Worm (Caenorhabditis elegans) whole organism, L3 larva: Measurements from ENCODE around the gene ZK177.12.

Experiments
- ZK546.5 ChIP-seq: sonication (generic microtip); optimal IDR thresholded peaks from 2 replicates; lab custom pipeline; 2017; ENCODE audit warnings: missing biosample characterization, missing genetic modification characterization
- ama-1 ChIP-seq: fragments of 150-350 bp; optimal IDR thresholded peaks from 2 replicates; lab custom pipeline; 2018
- ceh-28 ChIP-seq: fragments of 150-350 bp; optimal IDR thresholded peaks from 2 replicates; lab custom pipeline; 2014; ENCODE audit warnings: missing biosample characterization, missing genetic modification reagents, missing genetic modification characterization
- fkh-10 ChIP-seq: sonication (generic microtip); optimal IDR thresholded peaks from 2 replicates; lab custom pipeline; 2017; ENCODE audit warnings: missing biosample characterization, missing genetic modification reagents, missing genetic modification characterization
- mdl-1 ChIP-seq: fragments of 150-350 bp; optimal IDR thresholded peaks from 2 replicates; lab custom pipeline; 2014; ENCODE audit warnings: missing biosample characterization, missing genetic modification characterization
- nhr-11 ChIP-seq: fragments of 150-350 bp; optimal IDR thresholded peaks from 2 replicates; lab custom pipeline; 2014; ENCODE audit warnings: missing biosample characterization, missing genetic modification characterization
- nhr-23 ChIP-seq: fragments of 150-350 bp; optimal IDR thresholded peaks from 2 replicates; lab custom pipeline; 2014; ENCODE audit warnings: missing biosample characterization, missing genetic modification reagents, missing genetic modification characterization
- nhr-25 ChIP-seq: sonication (generic microtip); optimal IDR thresholded peaks from 2 replicates; lab custom pipeline; 2017; ENCODE audit warnings: missing biosample characterization, missing genetic modification characterization
- skn-1 ChIP-seq: fragments of 150-350 bp; optimal IDR thresholded peaks from 2 replicates; lab custom pipeline; 2014; ENCODE audit warnings: missing biosample characterization, missing genetic modification characterization
- unc-62 ChIP-seq: fragments of 150-350 bp; sonication (generic microtip); optimal IDR thresholded peaks from 4 replicates; lab custom pipeline; 2014; ENCODE audit warnings: missing biosample characterization, missing genetic modification reagents, missing genetic modification characterization
- ztf-4 ChIP-seq: fragments of 150-350 bp; optimal IDR thresholded peaks from 2 replicates; lab custom pipeline; 2014; ENCODE audit warnings: missing biosample characterization, missing genetic modification characterization

DNA sequence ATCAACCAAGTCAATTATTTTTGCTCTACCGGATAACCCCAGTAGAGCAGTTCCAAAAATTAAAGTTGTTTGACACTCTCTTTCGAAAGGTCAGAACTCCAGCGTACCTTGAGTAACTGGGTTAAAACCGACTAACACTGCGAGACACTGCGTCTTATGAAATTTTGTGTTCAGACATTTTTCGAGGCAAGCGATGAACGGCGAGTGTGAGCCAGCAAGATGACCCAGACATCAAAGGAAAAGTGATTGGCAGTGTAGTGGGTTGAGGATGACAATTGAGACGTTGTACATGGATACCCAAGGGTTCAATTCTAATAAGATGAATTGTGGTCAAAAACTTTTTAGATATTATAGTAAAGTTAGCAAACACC, 22.6 kb downstream of the ZK177.12 start:
- peak; percentile 51 for TF ChIP-seq unc-62
- TF ChIP-seq ama-1 (lab: Kevin White, UChicago): peak; percentile 99
- TF ChIP-seq ztf-4 (tag; lab: Kevin White, UChicago): no peak
- TF ChIP-seq ZK546.5 (tag; lab: Kevin White, UChicago): no peak
- peak; percentile 58 for TF ChIP-seq ceh-28
- TF ChIP-seq nhr-11: no peak
- TF ChIP-seq mdl-1 (tag; lab: Kevin White, UChicago): no peak
- no peak for TF ChIP-seq fkh-10 (GFP tag; lab: Kevin White, UChicago)
- peak; percentile 55 for TF ChIP-seq nhr-23 (tag; lab: Kevin White, UChicago)
- peak; percentile 60 for TF ChIP-seq nhr-25 (tag; lab: Kevin White, UChicago)
- peak; percentile 57 for TF ChIP-seq skn-1
